Fruit fly (Drosophila melanogaster) whole organism, adult: Measurements from ENCODE around the gene CG14082.

Experiments
- CG11617 ChIP-seq: fragments of 200-800 bp; sonication (Bioruptor generic); optimal IDR thresholded peaks from 2 replicates; lab custom pipeline; 2017; ENCODE audit warnings: mild to moderate bottlenecking, missing biosample characterization, missing genetic modification reagents, missing genetic modification characterization
- CG14711 ChIP-seq: fragments of 200-800 bp; sonication (Bioruptor generic); optimal IDR thresholded peaks from 2 replicates; lab custom pipeline; 2018; ENCODE audit warnings: missing biosample characterization, mild to moderate bottlenecking, missing genetic modification characterization, moderate library complexity
- CG5204 ChIP-seq: fragments of 200-800 bp; sonication (Bioruptor generic); optimal IDR thresholded peaks from 2 replicates; lab custom pipeline; 2016; ENCODE audit warnings: missing biosample characterization, missing genetic modification characterization
- Crg-1 ChIP-seq: fragments of 200-800 bp; sonication (Bioruptor generic); optimal IDR thresholded peaks from 2 replicates; lab custom pipeline; 2016; ENCODE audit warnings: missing biosample characterization, missing genetic modification characterization
- Mnt ChIP-seq: fragments of 200-800 bp; sonication (Bioruptor generic); optimal IDR thresholded peaks from 2 replicates; lab custom pipeline; 2016; ENCODE audit warnings: missing biosample characterization, mild to moderate bottlenecking, missing genetic modification characterization
- kay ChIP-seq: fragments of 200-800 bp; sonication (Bioruptor generic); peaks from one replicate; lab custom pipeline; 2016; ENCODE audit warnings: missing biosample characterization, missing genetic modification characterization, borderline replicate concordance
- tj ChIP-seq: fragments of 200-800 bp; sonication (Bioruptor generic); optimal IDR thresholded peaks from 3 replicates; lab custom pipeline; 2017; ENCODE audit warnings: missing biosample characterization, mild to moderate bottlenecking, missing genetic modification characterization, moderate library complexity

- TF ChIP-seq Mnt (no peak), CG14711 (no peak), CG11617 (no peak), Crg-1 (GFP tag; lab: Kevin White, UChicago) (no peak), CG5204 (no peak), tj (GFP tag; lab: Kevin White, UChicago) (no peak), kay (GFP tag; lab: Kevin White, UChicago) (no peak)
Observed at dm6 chr3L:19159894-19160293, 21.1 kb upstream of the CG14082 start.
